Fruit fly (Drosophila melanogaster) whole organism, embryonic: ENCODE data around the gene mRpL40.

Source experiments
- BEAF-32 ChIP-seq: fragments of 200-800 bp; sonication (Bioruptor generic); optimal IDR thresholded peaks from 3 replicates; lab custom pipeline; 2017; ENCODE audit warnings: missing biosample characterization, missing genetic modification characterization, mild to moderate bottlenecking, moderate library complexity, missing genetic modification reagents
- CG12299 ChIP-seq: fragments of 200-800 bp; sonication (Bioruptor generic); optimal IDR thresholded peaks from 2 replicates; lab custom pipeline; 2018; ENCODE audit warnings: missing biosample characterization, mild to moderate bottlenecking, missing genetic modification characterization
- CG12391 ChIP-seq: fragments of 200-800 bp; sonication (Bioruptor generic); optimal IDR thresholded peaks from 3 replicates; lab custom pipeline; 2018; ENCODE audit warnings: missing biosample characterization, mild to moderate bottlenecking, missing genetic modification characterization, moderate library complexity
- CG13296 ChIP-seq: fragments of 200-800 bp; sonication (Bioruptor generic); optimal IDR thresholded peaks from 3 replicates; lab custom pipeline; 2018; ENCODE audit warnings: missing biosample characterization, mild to moderate bottlenecking, missing genetic modification characterization
- CG13775 ChIP-seq: fragments of 200-800 bp; sonication (Bioruptor generic); optimal IDR thresholded peaks from 3 replicates; lab custom pipeline; 2017; ENCODE audit warnings: missing biosample characterization, mild to moderate bottlenecking, missing genetic modification characterization
- CG14050 ChIP-seq: fragments of 200-800 bp; sonication (Bioruptor generic); IDR thresholded peaks from 3 replicates; pipeline ENCODE4 v1.3.6; 2022; ENCODE audit warnings: missing biosample characterization, missing genetic modification characterization
- CG14710 ChIP-seq: fragments of 200-800 bp; sonication (Bioruptor generic); optimal IDR thresholded peaks from 3 replicates; lab custom pipeline; 2019; ENCODE audit warnings: missing biosample characterization, mild to moderate bottlenecking, missing genetic modification characterization, moderate library complexity
- CG15011 ChIP-seq: fragments of 200-800 bp; sonication (Bioruptor generic); optimal IDR thresholded peaks from 3 replicates; lab custom pipeline; 2018; ENCODE audit warnings: missing biosample characterization, mild to moderate bottlenecking, missing genetic modification characterization
- CG15479 ChIP-seq: fragments of 200-800 bp; sonication (Bioruptor generic); optimal IDR thresholded peaks from 3 replicates; lab custom pipeline; 2019; ENCODE audit warnings: missing biosample characterization, mild to moderate bottlenecking, missing genetic modification characterization, moderate library complexity
- CG15601 ChIP-seq: fragments of 200-800 bp; sonication (Bioruptor generic); optimal IDR thresholded peaks from 3 replicates; lab custom pipeline; 2019; ENCODE audit warnings: missing biosample characterization, mild to moderate bottlenecking, missing genetic modification characterization, moderate library complexity
- CG1647 ChIP-seq: fragments of 200-800 bp; sonication (Bioruptor generic); optimal IDR thresholded peaks from 3 replicates; lab custom pipeline; 2016; ENCODE audit warnings: missing biosample characterization, missing genetic modification characterization
- CG17328 ChIP-seq: fragments of 200-800 bp; sonication (Bioruptor generic); IDR thresholded peaks from 2 replicates; pipeline ENCODE4 v1.3.6; 2022; ENCODE audit warnings: missing biosample characterization, missing genetic modification characterization
- CG18476 ChIP-seq: fragments of 200-800 bp; sonication (Bioruptor generic); optimal IDR thresholded peaks from 2 replicates; lab custom pipeline; 2016; ENCODE audit warnings: missing biosample characterization, mild to moderate bottlenecking, missing genetic modification characterization
- CG34224 ChIP-seq: fragments of 200-800 bp; sonication (Bioruptor generic); IDR thresholded peaks from 3 replicates; pipeline ENCODE4 v1.3.6; 2022; ENCODE audit warnings: missing biosample characterization, missing genetic modification characterization; ENCODE audit not compliant: partially characterized antibody
- CG3995 ChIP-seq: fragments of 200-800 bp; sonication (Bioruptor generic); optimal IDR thresholded peaks from 3 replicates; lab custom pipeline; 2016; ENCODE audit warnings: missing biosample characterization, missing genetic modification characterization
- CG4328 ChIP-seq: fragments of 200-800 bp; sonication (Bioruptor generic); optimal IDR thresholded peaks from 3 replicates; lab custom pipeline; 2017; ENCODE audit warnings: missing biosample characterization, missing genetic modification reagents, missing genetic modification characterization
- CG43689 ChIP-seq: fragments of 200-800 bp; sonication (Bioruptor generic); IDR thresholded peaks from 2 replicates; pipeline ENCODE4 v1.3.6; 2022; ENCODE audit warnings: missing biosample characterization, missing genetic modification characterization
- CG4820 ChIP-seq: fragments of 200-800 bp; sonication (Bioruptor generic); optimal IDR thresholded peaks from 3 replicates; lab custom pipeline; 2016; ENCODE audit warnings: missing biosample characterization, missing genetic modification characterization
- CG7556 ChIP-seq: fragments of 200-800 bp; sonication (Bioruptor generic); optimal IDR thresholded peaks from 2 replicates; lab custom pipeline; 2017; ENCODE audit warnings: missing biosample characterization, mild to moderate bottlenecking, missing genetic modification characterization
- CG8944 ChIP-seq: fragments of 200-800 bp; sonication (Bioruptor generic); optimal IDR thresholded peaks from 3 replicates; lab custom pipeline; 2016; ENCODE audit warnings: missing biosample characterization, missing genetic modification characterization
- D19A ChIP-seq: fragments of 200-800 bp; optimal IDR thresholded peaks from 3 replicates; lab custom pipeline; 2019; ENCODE audit warnings: missing biosample characterization, mild to moderate bottlenecking, missing genetic modification characterization, moderate library complexity
- Dek ChIP-seq: fragments of 200-800 bp; sonication (Bioruptor generic); optimal IDR thresholded peaks from 3 replicates; lab custom pipeline; 2019; ENCODE audit warnings: missing biosample characterization, mild to moderate bottlenecking, missing genetic modification characterization, moderate library complexity
- E2f2 ChIP-seq: fragments of 200-800 bp; sonication (Bioruptor generic); IDR thresholded peaks from 2 replicates; pipeline ENCODE4 v1.3.6; 2022; ENCODE audit warnings: missing biosample characterization, missing genetic modification characterization
- Ets97D ChIP-seq: fragments of 200-800 bp; sonication (Bioruptor generic); optimal IDR thresholded peaks from 3 replicates; lab custom pipeline; 2016; ENCODE audit warnings: missing biosample characterization, missing genetic modification characterization
- Gsc ChIP-seq: fragments of 200-800 bp; sonication (Bioruptor generic); IDR thresholded peaks from 2 replicates; pipeline ENCODE4 v1.3.6; 2022; ENCODE audit warnings: missing biosample characterization, missing genetic modification characterization
- H2.0 ChIP-seq: fragments of 200-800 bp; sonication (Bioruptor generic); IDR thresholded peaks from 2 replicates; pipeline ENCODE4 v1.3.6; 2022; ENCODE audit warnings: missing biosample characterization, missing genetic modification characterization
- HLH54F ChIP-seq: fragments of 200-800 bp; sonication (Bioruptor generic); optimal IDR thresholded peaks from 3 replicates; lab custom pipeline; 2016; ENCODE audit warnings: missing biosample characterization, missing genetic modification characterization
- HmgZ ChIP-seq: fragments of 200-800 bp; sonication (Bioruptor generic); optimal IDR thresholded peaks from 2 replicates; lab custom pipeline; 2018; ENCODE audit warnings: missing biosample characterization, mild to moderate bottlenecking, missing genetic modification characterization
- MESR4 ChIP-seq: fragments of 200-800 bp; sonication (Bioruptor generic); optimal IDR thresholded peaks from 2 replicates; lab custom pipeline; 2018; ENCODE audit warnings: missing biosample characterization, mild to moderate bottlenecking, missing genetic modification characterization, moderate library complexity
- Meics ChIP-seq: fragments of 200-800 bp; sonication (Bioruptor generic); optimal IDR thresholded peaks from 2 replicates; lab custom pipeline; 2017; ENCODE audit warnings: missing biosample characterization, mild to moderate bottlenecking, missing genetic modification characterization
- NC2α ChIP-seq: fragments of 200-800 bp; sonication (Bioruptor generic); optimal IDR thresholded peaks from 2 replicates; lab custom pipeline; 2016; ENCODE audit warnings: missing biosample characterization, missing genetic modification characterization
- Nf-YC ChIP-seq: fragments of 200-800 bp; optimal IDR thresholded peaks from 3 replicates; lab custom pipeline; 2019; ENCODE audit warnings: missing biosample characterization, mild to moderate bottlenecking, missing genetic modification characterization, moderate library complexity
- Opbp ChIP-seq: fragments of 200-800 bp; sonication (Bioruptor generic); IDR thresholded peaks from 3 replicates; pipeline ENCODE4 v1.3.6; 2022; ENCODE audit warnings: missing biosample characterization, missing genetic modification characterization; ENCODE audit not compliant: partially characterized antibody
- PHDP ChIP-seq: fragments of 200-800 bp; sonication (Bioruptor generic); optimal IDR thresholded peaks from 3 replicates; lab custom pipeline; 2018; ENCODE audit warnings: missing biosample characterization, mild to moderate bottlenecking, missing genetic modification characterization, moderate library complexity
- Sry-δ ChIP-seq: fragments of 200-800 bp; sonication (Bioruptor generic); optimal IDR thresholded peaks from 2 replicates; lab custom pipeline; 2016; ENCODE audit warnings: missing biosample characterization, missing genetic modification characterization
- Vsx1 ChIP-seq: fragments of 200-800 bp; sonication (Bioruptor generic); optimal IDR thresholded peaks from 2 replicates; lab custom pipeline; 2017; ENCODE audit warnings: missing biosample characterization, mild to moderate bottlenecking, missing genetic modification characterization, missing genetic modification reagents
- crp ChIP-seq, 2 experiments: fragments of 200-800 bp; sonication (Bioruptor generic); optimal IDR thresholded peaks; 2 replicates in 1 of 2; 3 replicates in 1 of 2; lab custom pipeline; 2017; ENCODE audit warnings: missing biosample characterization in 2 of 2, missing genetic modification characterization in 2 of 2, mild to moderate bottlenecking in 1 of 2, moderate library complexity in 1 of 2
- fd96Cb ChIP-seq: fragments of 200-800 bp; sonication (Bioruptor generic); optimal IDR thresholded peaks from 2 replicates; lab custom pipeline; 2018; ENCODE audit warnings: missing biosample characterization, mild to moderate bottlenecking, missing genetic modification characterization, moderate library complexity
- fru ChIP-seq: fragments of >200 bp; optimal IDR thresholded peaks from 2 replicates; lab custom pipeline; 2017
- ftz-f1 ChIP-seq: fragments of 200-800 bp; sonication (Bioruptor generic); optimal IDR thresholded peaks from 2 replicates; lab custom pipeline; 2016; ENCODE audit warnings: missing biosample characterization, missing genetic modification characterization
- gfzf ChIP-seq: fragments of 200-800 bp; sonication (Bioruptor generic); optimal IDR thresholded peaks from 2 replicates; lab custom pipeline; 2016; ENCODE audit warnings: missing biosample characterization, mild to moderate bottlenecking, missing genetic modification characterization, moderate library complexity
- ham ChIP-seq: fragments of 200-800 bp; sonication (Bioruptor generic); IDR thresholded peaks from 2 replicates; pipeline ENCODE4 v1.3.6; 2022; ENCODE audit warnings: missing biosample characterization, missing genetic modification characterization
- knrl ChIP-seq: fragments of 200-800 bp; sonication (Bioruptor generic); IDR thresholded peaks from 3 replicates; pipeline ENCODE4 v1.3.6; 2022; ENCODE audit warnings: missing biosample characterization, missing genetic modification characterization; ENCODE audit not compliant: partially characterized antibody
- sens-2 ChIP-seq: fragments of 200-800 bp; sonication (Bioruptor generic); IDR thresholded peaks from 2 replicates; pipeline ENCODE4 v1.3.6; 2022; ENCODE audit warnings: missing biosample characterization, missing genetic modification characterization
- sim ChIP-seq: fragments of 200-800 bp; sonication (Bioruptor generic); IDR thresholded peaks from 2 replicates; pipeline ENCODE4 v1.3.6; 2022; ENCODE audit warnings: missing biosample characterization, missing genetic modification characterization
- slbo ChIP-seq: fragments of 200-800 bp; sonication (Bioruptor generic); IDR thresholded peaks from 2 replicates; pipeline ENCODE4 v1.3.6; 2022; ENCODE audit warnings: missing biosample characterization, missing genetic modification characterization
- ssp ChIP-seq: fragments of 200-800 bp; sonication (Bioruptor generic); IDR thresholded peaks from 2 replicates; pipeline ENCODE4 v1.3.6; 2022; ENCODE audit warnings: missing biosample characterization, missing genetic modification characterization
- stwl ChIP-seq: fragments of 200-800 bp; sonication (Bioruptor generic); optimal IDR thresholded peaks from 3 replicates; lab custom pipeline; 2018; ENCODE audit warnings: missing biosample characterization, mild to moderate bottlenecking, missing genetic modification characterization, moderate library complexity
- sug ChIP-seq: fragments of 200-800 bp; optimal IDR thresholded peaks from 2 replicates; lab custom pipeline; 2019; ENCODE audit warnings: missing biosample characterization, mild to moderate bottlenecking, missing genetic modification characterization, moderate library complexity
- vfl ChIP-seq: fragments of 200-800 bp; sonication (Bioruptor generic); optimal IDR thresholded peaks from 2 replicates; lab custom pipeline; 2016; ENCODE audit warnings: missing biosample characterization, missing genetic modification characterization

Gene mRpL40

DNA sequence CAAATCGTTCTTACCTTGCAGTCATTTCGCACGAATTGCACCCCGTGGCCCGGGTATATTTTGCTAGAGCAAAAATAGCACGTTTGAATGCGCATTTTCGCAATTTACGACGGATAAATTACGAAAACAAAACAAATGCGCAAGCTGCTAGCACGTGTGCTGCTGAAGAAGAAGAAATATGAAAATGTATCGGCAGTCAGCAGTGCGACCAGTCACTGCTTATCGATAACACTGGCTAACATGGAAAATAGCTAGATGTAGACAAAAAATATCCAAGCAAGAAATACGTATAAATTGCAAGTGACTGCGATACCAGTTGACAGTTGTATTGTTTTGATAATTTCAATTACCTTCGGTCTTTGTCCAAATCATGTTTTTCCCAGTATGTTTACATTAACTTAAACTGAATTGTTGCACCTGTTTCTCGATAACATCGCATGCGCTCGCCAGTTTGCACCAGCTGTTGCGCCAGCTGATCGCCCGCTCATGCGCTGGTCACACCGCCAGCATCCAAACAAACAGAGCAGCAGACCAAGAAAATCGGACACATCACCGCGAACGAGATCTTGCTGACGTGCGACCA, 23.8 kb downstream of the mRpL40 start, which contains the start of the genes RpL24-like and CG5276 (continued):
- TF ChIP-seq NC2α (GFP tag; lab: Kevin White, UChicago) (no peak), CG43689 (GFP tag; lab: Robert Waterston, UW) (no peak), CG15011 (no peak), CG12391 (tag; lab: Kevin White, UChicago) (peak; percentile 30), ftz-f1 (GFP tag; lab: Kevin White, UChicago) (peak; percentile 5), CG12299 (tag; lab: Kevin White, UChicago) (peak; percentile 11), sens-2 (GFP tag; lab: Robert Waterston, UW) (no peak), knrl (peak; percentile 53; the same call in 1 of the 3 replicates), CG13775 (GFP tag; lab: Kevin White, UChicago) (peak; percentile 48), fru (lab: Kevin White, UChicago) (no peak), CG4820 (no peak), CG7556 (GFP tag; lab: Kevin White, UChicago) (no peak), HLH54F (GFP tag; lab: Kevin White, UChicago) (no peak), HmgZ (peak; percentile 54), Ets97D (GFP tag; lab: Kevin White, UChicago) (peak; percentile 59), E2f2 (GFP tag; lab: Robert Waterston, UW) (peak; percentile 55), Nf-YC (tag; lab: Kevin White, UChicago) (no peak), crp (GFP tag; optimal IDR thresholded peaks at IDR 0.05; lab: Kevin White, UChicago) (peak; percentile 99 to 100), gfzf (peak; percentile 74), CG15601 (tag; lab: Kevin White, UChicago) (no peak), CG3995 (GFP tag; lab: Kevin White, UChicago) (peak; percentile 28), ham (no peak), Opbp (GFP tag; lab: Robert Waterston, UW) (0 out of 3 replicates have a peak, but pooled peaks have one; percentile 16), Gsc (GFP tag; lab: Robert Waterston, UW) (no peak), CG17328 (GFP tag; lab: Robert Waterston, UW) (no peak), BEAF-32 (GFP tag; lab: Kevin White, UChicago) (peak; percentile 77), Meics (GFP tag; lab: Kevin White, UChicago) (no peak), Vsx1 (GFP tag; lab: Kevin White, UChicago) (no peak), slbo (GFP tag; lab: Robert Waterston, UW) (no peak), sug (tag; lab: Kevin White, UChicago) (peak; percentile 57), MESR4 (GFP tag; lab: Kevin White, UChicago) (peak; percentile 86), CG14050 (GFP tag; lab: Robert Waterston, UW) (no peak), CG15479 (GFP tag; lab: Kevin White, UChicago) (peak; percentile 95), PHDP (no peak), vfl (GFP tag; lab: Kevin White, UChicago) (no peak), CG1647 (GFP tag; lab: Kevin White, UChicago) (no peak), CG14710 (peak; percentile 80), CG34224 (GFP tag; lab: Robert Waterston, UW) (peak; percentile 52; the same call in 2 of the 3 replicates), CG13296 (no peak), D19A (tag; lab: Kevin White, UChicago) (no peak), CG18476 (GFP tag; lab: Kevin White, UChicago) (no peak), stwl (tag; lab: Kevin White, UChicago) (peak; percentile 35), Sry-δ (GFP tag; lab: Kevin White, UChicago) (peak; percentile 80), CG4328 (no peak), H2.0 (GFP tag; lab: Robert Waterston, UW) (no peak), fd96Cb (tag; lab: Kevin White, UChicago) (no peak), ssp (GFP tag; lab: Robert Waterston, UW) (peak; percentile 88), Dek (tag; lab: Kevin White, UChicago) (no peak), CG8944 (GFP tag; lab: Kevin White, UChicago) (no peak), sim (GFP tag; lab: Robert Waterston, UW) (no peak)
